Worm (Caenorhabditis elegans): ENCODE results near the gene F35D2.1.

- no peak for TF ChIP-seq ttx-3 (tag; optimal IDR thresholded peaks at IDR 0.05)
- no peak for TF ChIP-seq F13H6.1 (tag; optimal IDR thresholded peaks at IDR 0.05)
- no peak for TF ChIP-seq nfya-1 (tag; optimal IDR thresholded peaks at IDR 0.05)
Measured at ce11 chrII:7531478-7531877, 44.2 kb upstream of the F35D2.1 start.
